Fruit fly (Drosophila melanogaster) whole organism, embryonic: Measurements from ENCODE around the gene CG33669.

Experiments
- B-H2 ChIP-seq: fragments of 200-800 bp; sonication (Bioruptor generic); optimal IDR thresholded peaks from 2 replicates; lab custom pipeline; 2018; ENCODE audit warnings: missing biosample characterization, mild to moderate bottlenecking, missing genetic modification characterization
- Blimp-1 ChIP-seq: fragments of 200-800 bp; sonication (Bioruptor generic); optimal IDR thresholded peaks from 3 replicates; lab custom pipeline; 2018; ENCODE audit warnings: missing biosample characterization, missing genetic modification characterization, mild to moderate bottlenecking, moderate library complexity, missing genetic modification reagents
- Bteb2 ChIP-seq: fragments of 200-800 bp; sonication (Bioruptor generic); optimal IDR thresholded peaks from 2 replicates; lab custom pipeline; 2016; ENCODE audit warnings: missing biosample characterization, missing genetic modification characterization
- C15 ChIP-seq: fragments of 200-800 bp; sonication (Bioruptor generic); IDR thresholded peaks from 3 replicates; pipeline ENCODE4 v1.3.6; 2022; ENCODE audit warnings: missing biosample characterization, missing genetic modification characterization
- CG10209 ChIP-seq: fragments of 200-800 bp; sonication (Bioruptor generic); optimal IDR thresholded peaks from 3 replicates; lab custom pipeline; 2017; ENCODE audit warnings: missing biosample characterization, mild to moderate bottlenecking, missing genetic modification characterization, missing genetic modification reagents
- CG10959 ChIP-seq: fragments of 200-800 bp; sonication (Bioruptor generic); IDR thresholded peaks from 2 replicates; pipeline ENCODE4 v1.3.6; 2022; ENCODE audit warnings: missing biosample characterization, missing genetic modification characterization
- CG11696 ChIP-seq: fragments of 200-800 bp; sonication (Bioruptor generic); IDR thresholded peaks from 2 replicates; pipeline ENCODE4 v1.3.6; 2022; ENCODE audit warnings: missing biosample characterization, missing genetic modification characterization
- CG12299 ChIP-seq: fragments of 200-800 bp; sonication (Bioruptor generic); optimal IDR thresholded peaks from 2 replicates; lab custom pipeline; 2018; ENCODE audit warnings: missing biosample characterization, mild to moderate bottlenecking, missing genetic modification characterization
- CG12744 ChIP-seq: fragments of 200-800 bp; sonication (Bioruptor generic); optimal IDR thresholded peaks from 2 replicates; lab custom pipeline; 2016; ENCODE audit warnings: missing biosample characterization, missing genetic modification characterization
- CG12769 ChIP-seq: fragments of 200-800 bp; sonication (Bioruptor generic); optimal IDR thresholded peaks from 2 replicates; lab custom pipeline; 2019; ENCODE audit warnings: missing biosample characterization, mild to moderate bottlenecking, missing genetic modification characterization, moderate library complexity
- CG13123 ChIP-seq: fragments of 200-800 bp; sonication (Bioruptor generic); optimal IDR thresholded peaks from 2 replicates; lab custom pipeline; 2016; ENCODE audit warnings: missing biosample characterization, missing genetic modification characterization
- CG14860 ChIP-seq: fragments of 200-800 bp; sonication (Bioruptor generic); IDR thresholded peaks from 3 replicates; pipeline ENCODE4 v1.3.6; 2022; ENCODE audit warnings: missing biosample characterization, missing genetic modification characterization; ENCODE audit not compliant: partially characterized antibody
- CG17568 ChIP-seq: fragments of 200-800 bp; sonication (Bioruptor generic); optimal IDR thresholded peaks from 2 replicates; lab custom pipeline; 2018; ENCODE audit warnings: missing biosample characterization, mild to moderate bottlenecking, missing genetic modification characterization, moderate library complexity
- CG17912 ChIP-seq: fragments of 200-800 bp; sonication (Bioruptor generic); optimal IDR thresholded peaks from 2 replicates; lab custom pipeline; 2018; ENCODE audit warnings: missing biosample characterization, mild to moderate bottlenecking, missing genetic modification characterization
- CG2712 ChIP-seq: fragments of 200-800 bp; optimal IDR thresholded peaks from 3 replicates; lab custom pipeline; 2019; ENCODE audit warnings: missing biosample characterization, mild to moderate bottlenecking, missing genetic modification characterization, moderate library complexity
- CG2875 ChIP-seq: fragments of 200-800 bp; sonication (Bioruptor generic); optimal IDR thresholded peaks from 2 replicates; lab custom pipeline; 2017; ENCODE audit warnings: missing biosample characterization, mild to moderate bottlenecking, missing genetic modification characterization, missing genetic modification reagents
- CG30403 ChIP-seq: fragments of 200-800 bp; sonication (Bioruptor generic); optimal IDR thresholded peaks from 3 replicates; lab custom pipeline; 2016; ENCODE audit warnings: missing biosample characterization, missing genetic modification characterization
- CG32772 ChIP-seq: fragments of 200-800 bp; sonication (Bioruptor generic); IDR thresholded peaks from 2 replicates; pipeline ENCODE4 v1.3.6; 2022; ENCODE audit warnings: missing biosample characterization, missing genetic modification characterization
- CG3726 ChIP-seq: fragments of 200-800 bp; sonication (Bioruptor generic); IDR thresholded peaks from 3 replicates; pipeline ENCODE4, ENCODE4 v1.3.6; 2022; ENCODE audit warnings: missing biosample characterization, missing genetic modification characterization
- CG4820 ChIP-seq: fragments of 200-800 bp; sonication (Bioruptor generic); optimal IDR thresholded peaks from 3 replicates; lab custom pipeline; 2016; ENCODE audit warnings: missing biosample characterization, missing genetic modification characterization
- CG5180 ChIP-seq: fragments of 200-800 bp; sonication (Bioruptor generic); optimal IDR thresholded peaks from 3 replicates; lab custom pipeline; 2017; ENCODE audit warnings: missing biosample characterization, missing genetic modification characterization, mild to moderate bottlenecking, moderate library complexity, missing genetic modification reagents
- CG6813 ChIP-seq: fragments of 200-800 bp; sonication (Bioruptor generic); optimal IDR thresholded peaks from 2 replicates; lab custom pipeline; 2017; ENCODE audit warnings: missing biosample characterization, missing genetic modification characterization, mild to moderate bottlenecking, moderate library complexity, missing genetic modification reagents
- CG7786 ChIP-seq: fragments of 200-800 bp; sonication (Bioruptor generic); optimal IDR thresholded peaks from 2 replicates; lab custom pipeline; 2016; ENCODE audit warnings: missing biosample characterization, missing genetic modification characterization
- Chrac-16 ChIP-seq: fragments of 200-800 bp; sonication (Bioruptor generic); optimal IDR thresholded peaks from 3 replicates; lab custom pipeline; 2016; ENCODE audit warnings: missing biosample characterization, missing genetic modification characterization
- Doc2 ChIP-seq: fragments of 200-800 bp; sonication (Bioruptor generic); IDR thresholded peaks from 2 replicates; pipeline ENCODE4 v1.3.6; 2022; ENCODE audit warnings: missing biosample characterization, missing genetic modification characterization
- E2f1 ChIP-seq: fragments of 200-800 bp; sonication (Bioruptor generic); IDR thresholded peaks from 2 replicates; pipeline ENCODE4 v1.3.6; 2022; ENCODE audit warnings: missing biosample characterization, missing genetic modification characterization
- Elba2 ChIP-seq: fragments of 200-800 bp; sonication (Bioruptor generic); optimal IDR thresholded peaks from 3 replicates; lab custom pipeline; 2016; ENCODE audit warnings: missing biosample characterization, missing genetic modification characterization
- HLHmδ ChIP-seq: fragments of 200-800 bp; sonication (Bioruptor generic); optimal IDR thresholded peaks from 2 replicates; lab custom pipeline; 2018; ENCODE audit warnings: missing biosample characterization, mild to moderate bottlenecking, missing genetic modification characterization, moderate library complexity
- HmgD ChIP-seq: fragments of 200-800 bp; sonication (Bioruptor generic); optimal IDR thresholded peaks from 3 replicates; lab custom pipeline; 2016; ENCODE audit warnings: missing biosample characterization, missing genetic modification characterization
- Kr ChIP-seq: fragments of 200-800 bp; sonication (Bioruptor generic); optimal IDR thresholded peaks from 2 replicates; lab custom pipeline; 2017; ENCODE audit warnings: missing biosample characterization, mild to moderate bottlenecking, missing genetic modification characterization
- Lim3 ChIP-seq: fragments of 200-800 bp; sonication (Bioruptor generic); IDR thresholded peaks from 2 replicates; pipeline ENCODE4 v1.3.6; 2022; ENCODE audit warnings: missing biosample characterization, missing genetic modification characterization
- MBD-R2 ChIP-seq: fragments of 200-800 bp; sonication (Bioruptor generic); IDR thresholded peaks from 2 replicates; pipeline ENCODE4 v1.3.6; 2022; ENCODE audit warnings: missing biosample characterization, missing genetic modification characterization
- Med ChIP-seq: fragments of 200-800 bp; sonication (Bioruptor generic); peaks from one replicate; lab custom pipeline; 2016; ENCODE audit warnings: missing biosample characterization, missing genetic modification characterization, mild to moderate bottlenecking, inconsistent platforms, moderate library complexity
- Usf ChIP-seq: fragments of 200-800 bp; sonication (Bioruptor generic); optimal IDR thresholded peaks from 2 replicates; lab custom pipeline; 2017; ENCODE audit warnings: missing genotype, missing biosample characterization, missing genetic modification characterization
- cato ChIP-seq: fragments of 200-800 bp; sonication (Bioruptor generic); optimal IDR thresholded peaks from 2 replicates; lab custom pipeline; 2016; ENCODE audit warnings: missing biosample characterization, missing genetic modification characterization, borderline replicate concordance
- crol ChIP-seq: fragments of 200-800 bp; sonication (Bioruptor generic); IDR thresholded peaks from 2 replicates; pipeline ENCODE4 v1.3.6; 2022; ENCODE audit warnings: missing biosample characterization, missing genetic modification characterization
- dimm ChIP-seq: fragments of 200-800 bp; sonication (Bioruptor generic); IDR thresholded peaks from 2 replicates; pipeline ENCODE4 v1.3.6; 2022; ENCODE audit warnings: missing biosample characterization, missing genetic modification characterization
- dmrt11E ChIP-seq: fragments of 200-800 bp; sonication (Bioruptor generic); optimal IDR thresholded peaks from 3 replicates; lab custom pipeline; 2018; ENCODE audit warnings: missing biosample characterization, mild to moderate bottlenecking, missing genetic modification characterization, moderate library complexity
- dpn ChIP-seq, 2 experiments: fragments of 200-800 bp; sonication (Bioruptor generic); optimal IDR thresholded peaks; 3 replicates each; lab custom pipeline; 2016; ENCODE audit warnings: missing biosample characterization in 2 of 2, missing genetic modification characterization in 2 of 2
- dysf ChIP-seq: fragments of 200-800 bp; sonication (Bioruptor generic); IDR thresholded peaks from 3 replicates; pipeline ENCODE4 v1.3.6; 2022; ENCODE audit warnings: missing biosample characterization, missing genetic modification characterization
- esg ChIP-seq: fragments of 200-800 bp; sonication (Bioruptor generic); conservative IDR thresholded peaks from 2 replicates; pipeline ENCODE4 v1.3.6; 2022; ENCODE audit warnings: missing biosample characterization, missing genetic modification characterization
- ewg ChIP-seq: fragments of 200-800 bp; sonication (Bioruptor generic); optimal IDR thresholded peaks from 3 replicates; lab custom pipeline; 2017; ENCODE audit warnings: mild to moderate bottlenecking, missing biosample characterization, missing genetic modification reagents, missing genetic modification characterization
- hkb ChIP-seq, 2 experiments: fragments of 200-800 bp in 1 of 2; fragments of >200 bp in 1 of 2; sonication (Bioruptor generic) in 1 of 2; IDR thresholded peaks in 1 of 2; optimal IDR thresholded peaks in 1 of 2; 2 replicates each; pipeline versions ENCODE4 v1.3.6 to Lab custom; 2017 to 2022; ENCODE audit warnings: missing biosample characterization in 1 of 2, missing genetic modification characterization in 1 of 2
- klu ChIP-seq: fragments of 200-800 bp; sonication (Bioruptor generic); IDR thresholded peaks from 2 replicates; pipeline ENCODE4 v1.3.6; 2022; ENCODE audit warnings: missing biosample characterization, missing genetic modification characterization
- knrl ChIP-seq: fragments of 200-800 bp; sonication (Bioruptor generic); IDR thresholded peaks from 3 replicates; pipeline ENCODE4 v1.3.6; 2022; ENCODE audit warnings: missing biosample characterization, missing genetic modification characterization; ENCODE audit not compliant: partially characterized antibody
- lmd ChIP-seq: fragments of 200-800 bp; sonication (Bioruptor generic); IDR thresholded peaks from 2 replicates; pipeline ENCODE4 v1.3.6; 2022; ENCODE audit warnings: missing biosample characterization, missing genetic modification characterization
- mirr ChIP-seq: fragments of 200-800 bp; sonication (Bioruptor generic); optimal IDR thresholded peaks from 3 replicates; lab custom pipeline; 2018; ENCODE audit warnings: missing biosample characterization, mild to moderate bottlenecking, missing genetic modification characterization
- nerfin-1 ChIP-seq: fragments of 200-800 bp; sonication (Bioruptor generic); optimal IDR thresholded peaks from 3 replicates; lab custom pipeline; 2019; ENCODE audit warnings: missing biosample characterization, mild to moderate bottlenecking, missing genetic modification characterization, moderate library complexity
- sr ChIP-seq: fragments of 200-800 bp; sonication (Bioruptor generic); IDR thresholded peaks from 3 replicates; pipeline ENCODE4 v1.3.6; 2022; ENCODE audit warnings: missing biosample characterization, missing genetic modification characterization
- trh ChIP-seq: fragments of 200-800 bp; sonication (Bioruptor generic); optimal IDR thresholded peaks from 2 replicates; lab custom pipeline; 2016; ENCODE audit warnings: missing biosample characterization, missing genetic modification characterization
- z ChIP-seq: fragments of 200-800 bp; sonication (Bioruptor generic); IDR thresholded peaks from 3 replicates; pipeline ENCODE4 v1.3.6; 2022; ENCODE audit warnings: missing biosample characterization, missing genetic modification characterization

Gene CG33669

DNA sequence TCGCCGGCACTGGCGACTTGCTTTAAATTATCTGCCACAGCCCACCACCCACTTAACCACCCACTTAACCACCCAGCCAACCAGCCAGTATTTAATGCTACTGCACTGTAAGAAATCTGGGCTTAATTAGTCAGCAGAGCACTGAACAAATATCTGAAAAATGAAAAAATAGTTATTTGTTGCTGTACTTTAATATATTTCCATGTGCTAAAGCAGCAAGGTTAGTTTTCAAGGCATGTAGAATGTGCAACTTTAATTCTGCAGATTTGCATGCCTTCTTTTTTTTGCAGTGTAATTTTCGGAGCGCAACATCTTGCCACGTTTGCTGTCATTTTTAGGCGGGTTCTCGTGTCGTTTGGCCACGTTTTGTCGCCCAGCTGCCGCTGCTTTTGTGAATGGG, 24.3 kb downstream of the CG33669 start (continued):
- TF ChIP-seq Med (peak; percentile 91), ewg (no peak), CG2875 (GFP tag; lab: Kevin White, UChicago) (no peak), CG4820 (GFP tag; lab: Kevin White, UChicago) (peak; percentile 33), Kr (no peak), CG32772 (no peak), knrl (GFP tag; lab: Robert Waterston, UW) (no peak), HLHmδ (GFP tag; lab: Kevin White, UChicago) (no peak), z (GFP tag; lab: Robert Waterston, UW) (no peak), dimm (no peak), CG12299 (no peak), Blimp-1 (GFP tag; lab: Kevin White, UChicago) (peak; percentile 36), CG13123 (GFP tag; lab: Kevin White, UChicago) (no peak), hkb (optimal IDR thresholded peaks at IDR 0.05; lab: Kevin White, UChicago) (no peak), hkb (GFP tag; IDR thresholded peaks at IDR 0.05; lab: Robert Waterston, UW) (peak; percentile 37; the same call in 1 of the 2 replicates), dmrt11E (tag; lab: Kevin White, UChicago) (no peak), CG10959 (no peak), cato (GFP tag; lab: Kevin White, UChicago) (no peak), CG6813 (GFP tag; lab: Kevin White, UChicago) (peak; percentile 43), sr (GFP tag; lab: Robert Waterston, UW) (no peak), HmgD (no peak), nerfin-1 (tag; lab: Kevin White, UChicago) (no peak), Lim3 (GFP tag; lab: Robert Waterston, UW) (no peak), Elba2 (GFP tag; lab: Kevin White, UChicago) (no peak), mirr (GFP tag; lab: Kevin White, UChicago) (no peak), Chrac-16 (no peak), CG14860 (GFP tag; lab: Robert Waterston, UW) (no peak), CG7786 (GFP tag; lab: Kevin White, UChicago) (peak; percentile 30), lmd (GFP tag; lab: Robert Waterston, UW) (peak; percentile 31; the same call in 1 of the 2 replicates), CG10209 (GFP tag; lab: Kevin White, UChicago) (peak; percentile 39), C15 (GFP tag; lab: Robert Waterston, UW) (no peak), trh (GFP tag; lab: Kevin White, UChicago) (no peak), CG17568 (no peak), CG12769 (no peak), klu (GFP tag; lab: Robert Waterston, UW) (0 out of 2 replicates have a peak, but pooled peaks have one; percentile 17), CG11696 (GFP tag; lab: Robert Waterston, UW) (no peak), B-H2 (GFP tag; lab: Kevin White, UChicago) (no peak), CG3726 (GFP tag; lab: Robert Waterston, UW) (no peak), esg (GFP tag; lab: Robert Waterston, UW) (0 out of 2 replicates have a peak, but pooled peaks have one; percentile 18), E2f1 (GFP tag; lab: Robert Waterston, UW) (peak; percentile 51), CG30403 (GFP tag; lab: Kevin White, UChicago) (peak; percentile 47), Usf (no peak), CG12744 (peak; percentile 12), dpn (GFP tag; optimal IDR thresholded peaks at IDR 0.05; lab: Kevin White, UChicago) (peak; percentile 32 to 48), MBD-R2 (GFP tag; lab: Robert Waterston, UW) (no peak; the same call in 1 of the 2 replicates), CG5180 (GFP tag; lab: Kevin White, UChicago) (no peak), CG2712 (tag; lab: Kevin White, UChicago) (peak; percentile 41), Bteb2 (GFP tag; lab: Kevin White, UChicago) (no peak), CG17912 (no peak), Doc2 (GFP tag; lab: Robert Waterston, UW) (no peak), crol (GFP tag; lab: Robert Waterston, UW) (no peak), dysf (GFP tag; lab: Robert Waterston, UW) (peak; percentile 50; the same call in 2 of the 3 replicates)
